Fruit fly (Drosophila melanogaster) whole organism: Measurements from ENCODE around the gene Fas2.

Source experiments
- pan ChIP-seq: fragments of >200 bp; optimal IDR thresholded peaks from 2 replicates; lab custom pipeline; 2017
- usp ChIP-seq: fragments of >200 bp; optimal IDR thresholded peaks from 2 replicates; lab custom pipeline; 2017; ENCODE audit warnings: missing biosample characterization, missing genetic modification characterization, mixed read lengths

DNA sequence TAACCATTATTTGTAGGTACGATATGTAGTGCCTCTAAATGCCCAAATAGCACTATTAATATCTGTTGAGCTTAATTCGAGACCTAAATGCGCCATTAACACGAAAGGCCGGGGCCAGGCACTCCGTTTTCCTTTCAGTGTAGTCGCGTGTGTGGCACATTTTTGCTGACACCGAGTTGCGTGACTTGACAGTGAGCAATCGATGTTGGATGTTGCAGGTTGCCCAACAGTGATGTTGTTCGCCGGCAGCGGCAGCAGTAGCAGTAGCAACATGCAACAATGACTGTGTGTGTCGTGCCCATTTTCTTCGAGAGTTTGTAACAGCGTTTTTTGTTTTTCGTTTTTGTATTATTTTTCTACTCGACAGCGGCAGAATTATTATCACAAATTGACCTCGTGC lies 20.5 kb downstream of the Fas2 start:
- TF ChIP-seq pan (lab: Kevin White, UChicago) (no peak), usp (GFP tag; lab: Kevin White, UChicago) (no peak)
